Fruit fly (Drosophila melanogaster) whole organism, pupa: ENCODE results near the gene CG11714.
A peak's percentile ranks its signal among the peaks of the same experiment; 100 is the strongest.

Source experiments
- CG14655 ChIP-seq: fragments of 200-800 bp; sonication (Bioruptor generic); optimal IDR thresholded peaks from 3 replicates; lab custom pipeline; 2017; ENCODE audit warnings: mild to moderate bottlenecking, missing biosample characterization, missing genetic modification reagents, missing genetic modification characterization
- CG15710 ChIP-seq: fragments of 200-800 bp; sonication (Bioruptor generic); optimal IDR thresholded peaks from 2 replicates; lab custom pipeline; 2018; ENCODE audit warnings: missing biosample characterization, mild to moderate bottlenecking, missing genetic modification characterization, moderate library complexity
- CG17806 ChIP-seq: fragments of 200-800 bp; sonication (Bioruptor generic); optimal IDR thresholded peaks from 2 replicates; lab custom pipeline; 2018; ENCODE audit warnings: missing biosample characterization, mild to moderate bottlenecking, missing genetic modification characterization, moderate library complexity
- CG8159 ChIP-seq: fragments of 200-800 bp; sonication (Bioruptor generic); optimal IDR thresholded peaks from 3 replicates; lab custom pipeline; 2018; ENCODE audit warnings: missing biosample characterization, mild to moderate bottlenecking, missing genetic modification characterization, moderate library complexity
- CG8301 ChIP-seq: fragments of 200-800 bp; sonication (Bioruptor generic); optimal IDR thresholded peaks from 2 replicates; lab custom pipeline; 2018; ENCODE audit warnings: missing biosample characterization, mild to moderate bottlenecking, missing genetic modification characterization
- Ets98B ChIP-seq: fragments of 200-800 bp; sonication (Bioruptor generic); IDR thresholded peaks from 2 replicates; pipeline ENCODE4 v1.3.6; 2022; ENCODE audit warnings: missing biosample characterization, missing genetic modification characterization
- Pif1B ChIP-seq: fragments of 200-800 bp; sonication (Bioruptor generic); optimal IDR thresholded peaks from 3 replicates; lab custom pipeline; 2016; ENCODE audit warnings: missing biosample characterization, missing genetic modification characterization
- Snoo ChIP-seq: fragments of 200-800 bp; sonication (Bioruptor generic); optimal IDR thresholded peaks from 3 replicates; lab custom pipeline; 2017; ENCODE audit warnings: missing biosample characterization, mild to moderate bottlenecking, missing genetic modification characterization, inconsistent platforms

- TF ChIP-seq CG17806 (tag; lab: Kevin White, UChicago) = peak; percentile 17
- TF ChIP-seq Ets98B (GFP tag; lab: Robert Waterston, UW) = no peak
- peak; percentile 28 for TF ChIP-seq CG8159 (tag; lab: Kevin White, UChicago)
- TF ChIP-seq CG14655 (GFP tag; lab: Kevin White, UChicago) = no peak
- no peak for TF ChIP-seq Pif1B (GFP tag; lab: Kevin White, UChicago)
- no peak for TF ChIP-seq CG15710 (tag; lab: Kevin White, UChicago)
- TF ChIP-seq CG8301 (tag; lab: Kevin White, UChicago) = peak; percentile 13
- TF ChIP-seq Snoo (tag; lab: Kevin White, UChicago) = no peak
Measured at dm6 chr3L:11485956-11486609, 36.4 kb downstream of the CG11714 start.
